Fruit fly (Drosophila melanogaster) whole organism: ENCODE data around the gene CG34043.

ENCODE experiments used
- CG8478 ChIP-seq: fragments of >200 bp; optimal IDR thresholded peaks from 2 replicates; lab custom pipeline; 2018; ENCODE audit warnings: inconsistent platforms
- Dll ChIP-seq: fragments of >200 bp; optimal IDR thresholded peaks from 2 replicates; lab custom pipeline; 2017
- EcR ChIP-seq, 2 experiments: fragments of >200 bp; optimal IDR thresholded peaks; 2 replicates each; lab custom pipeline; 2017; ENCODE audit warnings: missing biosample characterization in 2 of 2, missing genetic modification characterization in 2 of 2, missing genetic modification reagents in 2 of 2
- pan ChIP-seq: fragments of >200 bp; optimal IDR thresholded peaks from 2 replicates; lab custom pipeline; 2017
- psq ChIP-seq: fragments of >200 bp; optimal IDR thresholded peaks from 2 replicates; lab custom pipeline; 2017
- usp ChIP-seq: fragments of >200 bp; optimal IDR thresholded peaks from 2 replicates; lab custom pipeline; 2017; ENCODE audit warnings: missing biosample characterization, missing genetic modification characterization, mixed read lengths

CG34043 gene

dm6 chr2L:10280772-10281171 is at the start of gene CG34043:
TSS of gene CG34043 (minus strand) at chr2L:10280872.
- TF ChIP-seq CG8478 (lab: Kevin White, UChicago) (no peak), Dll (lab: Kevin White, UChicago) (no peak), psq (lab: Kevin White, UChicago) (no peak), EcR (GFP tag; optimal IDR thresholded peaks at IDR 0.05; lab: Kevin White, UChicago) (no peak), pan (lab: Kevin White, UChicago) (no peak), usp (GFP tag; lab: Kevin White, UChicago) (no peak)

DNA sequence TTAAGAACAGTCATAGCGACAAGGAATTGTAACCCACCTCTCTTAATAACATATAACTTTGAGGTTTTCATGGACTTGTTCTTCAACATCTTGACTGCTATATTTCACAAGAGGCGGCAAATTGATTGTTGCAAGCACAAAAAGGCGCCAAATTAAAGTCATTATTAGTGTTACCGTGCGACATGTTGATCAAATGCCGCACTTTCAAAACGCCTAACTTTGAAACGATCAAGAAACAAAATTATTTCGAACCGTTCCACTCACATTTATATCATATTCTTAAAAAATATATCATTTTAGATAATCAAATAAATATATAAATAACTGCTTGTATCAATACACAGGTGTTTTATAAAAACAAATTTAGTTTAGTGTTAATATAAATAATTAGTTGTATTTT is 47.1 kb upstream of the CG34043 start, which contains the start of gene RnrL:
Gene RnrL (minus strand): TSS at position 154 of the 400 bp plus-strand sequence.
- TF ChIP-seq CG8478 (lab: Kevin White, UChicago) (no peak), Dll (lab: Kevin White, UChicago) (no peak), EcR (GFP tag; optimal IDR thresholded peaks at IDR 0.05; lab: Kevin White, UChicago) (no peak)

DNA sequence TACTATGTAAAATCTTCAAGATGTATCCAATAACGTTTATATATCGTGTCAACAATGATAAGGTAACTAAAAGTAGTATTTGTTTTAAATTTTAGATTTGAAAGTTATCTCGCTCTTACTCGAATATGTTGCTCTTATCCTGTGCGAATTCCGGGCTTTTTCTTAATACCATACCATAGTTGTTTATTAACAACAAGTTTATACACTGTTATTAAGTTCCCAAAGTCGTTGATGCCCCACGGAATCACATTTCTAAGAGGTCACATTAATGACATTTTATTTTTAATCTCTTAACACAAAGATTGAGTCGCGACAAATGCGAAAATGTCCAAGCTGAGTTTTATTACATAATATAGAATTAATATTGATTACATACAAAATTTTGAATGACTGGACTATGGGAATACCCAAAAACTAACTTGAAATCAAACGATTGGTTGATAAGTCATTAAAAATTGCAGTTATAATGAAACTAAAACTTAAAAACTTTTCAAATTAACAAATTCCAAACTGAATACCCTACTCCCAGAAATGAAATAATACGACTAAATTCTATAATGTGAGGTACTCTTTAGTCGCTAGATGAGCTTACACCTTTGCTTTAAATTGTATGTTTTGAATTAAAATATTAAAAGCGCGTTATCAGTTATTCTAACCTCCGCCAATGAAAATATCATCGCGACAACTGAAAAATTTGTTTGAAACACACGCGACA is 42.3 kb upstream of the CG34043 start, which contains the start of gene CG5381:
Gene CG5381 (minus strand): TSS at position 330 of the 715 bp plus-strand sequence.
- TF ChIP-seq psq (lab: Kevin White, UChicago) (no peak), EcR (GFP tag; optimal IDR thresholded peaks at IDR 0.05; lab: Kevin White, UChicago) (no peak), usp (GFP tag; lab: Kevin White, UChicago) (no peak), Dll (lab: Kevin White, UChicago) (no peak), pan (lab: Kevin White, UChicago) (no peak), CG8478 (lab: Kevin White, UChicago) (no peak)

DNA sequence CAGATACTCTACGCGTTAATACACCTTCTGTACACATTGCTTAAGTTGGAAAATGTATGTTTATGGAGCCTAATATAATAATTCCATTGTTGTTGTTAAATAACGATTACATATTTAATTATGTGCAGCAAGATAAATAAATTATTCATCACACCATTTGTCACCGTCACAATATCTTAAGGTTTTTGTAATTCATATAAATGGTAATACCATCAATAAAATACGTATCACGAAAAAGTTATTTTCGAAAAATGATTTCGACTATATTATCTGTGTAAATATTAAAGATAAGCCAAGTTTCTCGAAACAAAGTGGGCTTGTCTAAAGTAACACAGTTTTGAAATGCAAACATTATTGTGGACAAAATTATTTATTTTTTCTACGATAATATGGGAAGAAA is 41.5 kb upstream of the CG34043 start, which contains the start of gene CG4995:
Gene CG4995 (plus strand): TSS at position 301 of the 400 bp plus-strand sequence.
- TF ChIP-seq Dll (lab: Kevin White, UChicago): no peak
- no peak for TF ChIP-seq CG8478 (lab: Kevin White, UChicago)
- no peak for TF ChIP-seq EcR (GFP tag; optimal IDR thresholded peaks at IDR 0.05; lab: Kevin White, UChicago)
- TF ChIP-seq psq (lab: Kevin White, UChicago): no peak
- no peak for TF ChIP-seq usp (GFP tag; lab: Kevin White, UChicago)
- TF ChIP-seq pan (lab: Kevin White, UChicago): no peak

DNA sequence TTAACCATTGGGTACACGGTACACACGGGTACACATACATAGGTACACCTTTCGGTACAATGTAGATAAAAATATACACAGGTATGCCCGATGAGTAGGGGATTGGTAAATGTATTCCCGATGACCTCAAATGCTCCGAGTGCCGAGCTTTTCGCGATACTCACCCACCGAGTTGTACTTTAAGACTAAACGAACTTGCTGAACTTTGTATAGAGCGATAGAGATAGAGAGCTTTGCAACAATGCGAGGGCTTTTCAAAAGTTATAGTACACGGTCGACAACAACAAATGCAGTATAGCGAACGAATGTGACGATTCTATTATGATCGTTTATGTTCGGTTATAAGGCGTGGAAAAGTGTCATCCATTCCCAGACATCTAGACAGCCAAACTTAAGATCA is 40.9 kb upstream of the CG34043 start:
- no peak for TF ChIP-seq CG8478 (lab: Kevin White, UChicago)
- TF ChIP-seq EcR (GFP tag; optimal IDR thresholded peaks at IDR 0.05; lab: Kevin White, UChicago): peak in 1 of 2 experiments; percentile 41
- no peak for TF ChIP-seq pan (lab: Kevin White, UChicago)
- TF ChIP-seq psq (lab: Kevin White, UChicago): no peak
- TF ChIP-seq usp (GFP tag; lab: Kevin White, UChicago): no peak

dm6 chr2L:10321036-10321583 is 40.4 kb upstream of the CG34043 start:
- TF ChIP-seq Dll (lab: Kevin White, UChicago) (no peak), usp (GFP tag; lab: Kevin White, UChicago) (no peak), psq (lab: Kevin White, UChicago) (no peak)

DNA sequence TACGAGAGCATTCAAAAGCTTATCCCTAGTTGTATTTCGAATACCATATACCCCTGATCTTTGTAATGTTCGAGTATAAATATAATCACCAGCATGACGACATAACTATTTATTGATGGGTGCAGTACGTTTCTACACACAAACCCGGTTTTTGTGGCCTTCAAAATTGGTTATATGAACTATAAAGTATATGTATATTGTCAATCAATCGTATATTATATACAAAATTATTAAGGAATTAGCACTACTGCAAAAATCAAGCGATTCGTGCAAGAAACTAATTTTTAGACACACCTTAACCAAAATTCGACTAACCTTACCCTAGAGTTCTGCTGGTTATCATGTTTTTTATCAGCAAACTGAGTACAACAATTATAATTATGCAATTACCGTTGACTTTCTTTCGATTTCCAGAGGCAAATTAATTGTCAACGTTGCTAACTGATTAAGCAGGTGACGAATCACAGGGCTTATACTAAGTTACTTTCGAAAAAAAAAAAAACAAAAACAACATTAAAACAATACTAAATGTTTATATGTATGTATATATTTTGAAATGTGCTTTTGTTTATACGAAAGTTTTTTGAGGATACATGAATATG is 39.6 kb upstream of the CG34043 start:
- TF ChIP-seq pan (lab: Kevin White, UChicago): no peak
- no peak for TF ChIP-seq EcR (GFP tag; optimal IDR thresholded peaks at IDR 0.05; lab: Kevin White, UChicago)
- TF ChIP-seq usp (GFP tag; lab: Kevin White, UChicago): no peak
- no peak for TF ChIP-seq CG8478 (lab: Kevin White, UChicago)

- TF ChIP-seq Dll (lab: Kevin White, UChicago) (no peak), CG8478 (lab: Kevin White, UChicago) (no peak), pan (lab: Kevin White, UChicago) (no peak), EcR (GFP tag; optimal IDR thresholded peaks at IDR 0.05; lab: Kevin White, UChicago) (no peak), psq (lab: Kevin White, UChicago) (no peak), usp (GFP tag; lab: Kevin White, UChicago) (no peak)
Observed at dm6 chr2L:10315888-10316287, 35.2 kb upstream of the CG34043 start.

- no peak for TF ChIP-seq Dll (lab: Kevin White, UChicago)
- TF ChIP-seq psq (lab: Kevin White, UChicago): no peak
- no peak for TF ChIP-seq EcR (GFP tag; optimal IDR thresholded peaks at IDR 0.05; lab: Kevin White, UChicago)
- no peak for TF ChIP-seq usp (GFP tag; lab: Kevin White, UChicago)
- TF ChIP-seq pan (lab: Kevin White, UChicago): no peak
Observed at dm6 chr2L:10314327-10315210, 33.9 kb upstream of the CG34043 start, which contains the start of the genes Usp14 and CG4972. TSS of gene Usp14 (minus strand) at chr2L:10314396. TSS of gene CG4972 (plus strand) at chr2L:10314792.

DNA sequence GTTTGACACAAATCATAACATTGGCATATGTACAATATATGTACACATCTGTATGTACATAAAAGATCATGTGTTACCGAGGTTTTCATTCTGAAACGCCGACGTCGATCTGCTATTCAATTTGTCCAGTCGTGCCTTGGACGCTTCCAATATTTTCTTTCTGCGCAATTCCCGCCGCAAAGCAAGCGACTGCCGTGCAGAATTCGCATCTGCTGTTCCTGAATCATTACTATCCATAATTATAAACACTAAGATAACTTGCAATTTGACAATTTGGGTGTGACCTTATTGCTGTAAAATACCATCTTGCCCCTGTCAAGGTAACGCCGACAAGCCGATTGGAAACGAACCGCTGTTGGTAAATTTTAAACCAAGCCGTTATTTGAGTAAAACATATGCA is 31.1 kb upstream of the CG34043 start:
- TF ChIP-seq Dll (lab: Kevin White, UChicago) (no peak), psq (lab: Kevin White, UChicago) (no peak), CG8478 (lab: Kevin White, UChicago) (no peak), pan (lab: Kevin White, UChicago) (no peak), usp (GFP tag; lab: Kevin White, UChicago) (no peak), EcR (GFP tag; optimal IDR thresholded peaks at IDR 0.05; lab: Kevin White, UChicago) (no peak)
